Worm (Caenorhabditis elegans) whole organism, L4/young adult: ENCODE measurements around the gene gadr-2.

ENCODE experiments used
- W03F9.2 ChIP-seq: fragments of 150-350 bp; optimal IDR thresholded peaks from 2 replicates; lab custom pipeline; 2014; ENCODE audit warnings: missing biosample characterization, missing genetic modification characterization
- dao-5 ChIP-seq: sonication (generic microtip); optimal IDR thresholded peaks from 2 replicates; lab custom pipeline; 2016; ENCODE audit warnings: missing genotype, missing genetic modification characterization, moderate library complexity, missing compliant biosample characterization
- him-1 ChIP-seq: sonication (generic microtip); optimal IDR thresholded peaks from 2 replicates; lab custom pipeline; 2016; ENCODE audit warnings: missing genotype, missing genetic modification reagents, missing genetic modification characterization, missing compliant biosample characterization

gadr-2 gene

DNA sequence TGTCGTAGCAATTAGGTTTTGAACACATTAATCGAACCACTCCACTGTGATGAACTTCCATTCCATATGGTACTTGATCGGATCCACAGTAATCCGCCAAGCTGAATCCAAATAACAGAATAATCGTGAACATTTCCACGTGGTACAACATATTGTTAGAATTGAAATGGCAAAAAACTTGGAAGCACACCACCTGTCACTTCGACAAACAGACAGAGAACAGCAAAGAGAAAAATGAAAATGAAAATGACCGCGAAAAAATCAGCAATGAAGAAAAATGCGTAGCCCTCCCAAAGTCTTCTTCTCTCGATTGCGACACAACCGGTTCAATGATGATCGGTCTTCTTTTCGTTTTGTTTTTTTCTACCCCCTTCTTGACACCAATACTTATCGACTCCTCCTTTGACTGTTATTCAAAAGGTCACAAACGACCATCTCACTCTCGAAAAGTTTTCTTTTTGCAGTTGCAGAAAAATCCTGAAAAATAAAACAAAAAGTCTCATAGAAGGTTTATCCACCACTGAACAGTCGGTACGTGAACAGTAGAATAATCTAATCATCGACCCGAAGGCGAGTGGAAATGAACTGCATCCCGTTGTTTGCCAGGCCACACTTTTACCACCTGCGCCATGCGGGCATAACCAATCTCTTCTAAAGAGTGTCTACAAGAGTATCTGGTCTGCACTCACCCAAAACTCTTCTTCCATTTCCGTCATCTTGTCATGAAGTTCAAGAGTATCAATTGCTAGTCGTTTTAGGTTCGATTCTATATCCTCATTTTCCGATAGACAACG, 7.6 kb downstream of the gadr-2 start, which contains the start of gene wrt-3:
Gene wrt-3 (minus strand): TSS at position 322 of the 794 bp plus-strand sequence.
- TF ChIP-seq dao-5 (tag; lab: Kevin White, UChicago) (peak; percentile 88), him-1 (tag; lab: Kevin White, UChicago) (peak; percentile 36), W03F9.2 (tag; lab: Kevin White, UChicago) (no peak)

DNA sequence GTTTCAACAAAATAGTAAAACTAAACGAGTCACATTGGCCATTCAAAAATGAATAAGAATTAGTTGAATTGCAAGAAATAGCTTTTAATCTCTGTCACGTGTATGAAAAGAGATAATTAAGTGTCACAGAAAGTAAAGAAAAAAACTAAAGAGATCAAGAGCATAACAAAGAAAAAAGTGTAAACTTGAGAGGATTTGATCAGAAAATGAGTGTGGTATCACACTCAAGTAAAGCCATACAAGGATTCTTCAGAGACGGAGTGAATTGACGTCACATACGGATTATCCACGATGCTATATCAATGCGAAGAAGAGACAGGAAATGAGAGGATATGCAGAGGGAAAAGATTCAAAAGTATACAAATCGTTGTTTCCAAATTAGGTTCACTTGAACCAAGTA, 15.6 kb downstream of the gadr-2 start:
- TF ChIP-seq him-1 (tag; lab: Kevin White, UChicago) (no peak), W03F9.2 (tag; lab: Kevin White, UChicago) (no peak), dao-5 (tag; lab: Kevin White, UChicago) (no peak)

DNA sequence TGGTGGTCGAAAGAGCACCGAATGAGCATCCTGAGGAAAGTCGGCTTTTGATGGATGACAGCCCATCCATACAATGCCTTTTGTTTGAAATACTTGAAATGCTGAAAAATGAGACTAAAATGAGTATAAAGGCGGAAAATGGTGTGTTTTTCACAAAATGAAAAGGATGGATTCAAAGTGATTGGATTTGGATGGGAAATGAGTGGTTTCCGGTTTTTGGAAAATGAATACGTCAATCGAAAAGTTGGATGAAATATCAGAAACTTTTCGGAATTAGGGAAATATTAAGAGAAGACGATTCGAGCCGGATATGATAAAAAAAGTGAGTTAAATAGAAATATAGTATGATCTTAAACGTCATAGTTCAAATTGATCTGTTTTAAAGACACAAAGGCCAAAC, 17.5 kb downstream of the gadr-2 start, which contains the start of gene F38E11.6:
Gene F38E11.6 (minus strand): TSS at position 101 of the 400 bp plus-strand sequence.
- TF ChIP-seq W03F9.2 (tag; lab: Kevin White, UChicago) = no peak
- TF ChIP-seq dao-5 (tag; lab: Kevin White, UChicago) = no peak
- no peak for TF ChIP-seq him-1 (tag; lab: Kevin White, UChicago)

DNA sequence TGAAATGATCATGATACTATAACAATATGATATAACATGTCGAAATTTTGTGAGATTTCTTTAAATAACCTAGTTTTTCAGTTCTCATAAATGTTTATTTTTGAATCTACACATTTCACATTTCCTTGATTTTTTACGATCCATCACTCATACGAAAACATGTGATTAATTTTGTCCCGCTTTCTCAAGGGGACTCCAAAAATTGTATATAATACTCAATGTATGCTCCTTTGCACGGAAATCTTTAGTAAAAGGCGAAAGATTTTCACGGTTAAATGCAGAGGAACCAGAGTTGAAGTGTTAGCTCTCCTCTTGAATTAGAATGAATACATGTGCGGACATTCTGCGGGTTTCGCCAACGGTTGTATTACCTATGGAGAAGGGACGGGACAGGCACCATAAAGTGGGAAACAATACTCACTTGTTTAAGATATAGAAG, 20.6 kb downstream of the gadr-2 start:
- TF ChIP-seq dao-5 (tag; lab: Kevin White, UChicago) = no peak
- TF ChIP-seq W03F9.2 (tag; lab: Kevin White, UChicago) = no peak
- no peak for TF ChIP-seq him-1 (tag; lab: Kevin White, UChicago)

DNA sequence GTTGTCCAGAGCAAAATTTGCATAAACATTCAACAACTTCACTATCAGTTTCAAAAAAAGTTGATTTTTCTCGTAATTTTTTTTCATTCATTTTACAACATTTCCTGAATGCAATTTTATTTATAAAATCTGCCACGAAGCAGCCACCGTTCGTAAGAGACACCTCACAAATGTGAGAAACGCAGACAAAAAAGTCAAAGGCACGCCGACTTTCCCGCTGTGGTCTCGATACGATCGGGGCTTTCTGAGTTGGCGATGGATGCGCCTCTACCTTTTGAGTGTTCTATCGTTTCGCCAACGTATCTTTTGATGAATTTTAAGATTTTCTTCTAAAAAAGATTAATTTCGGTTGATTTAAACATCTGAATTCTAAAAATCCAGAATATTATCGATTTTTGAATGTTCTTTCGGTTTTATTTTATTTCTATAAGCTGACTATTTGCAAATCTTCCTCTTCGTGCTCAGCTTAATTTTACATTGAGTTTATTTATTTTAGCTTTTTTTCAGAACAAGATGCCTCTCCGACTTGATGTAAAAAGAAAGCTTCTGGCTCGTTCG, 25.6 kb downstream of the gadr-2 start, which contains the start of gene copb-2:
Gene copb-2 (plus strand): TSS at position 508 of the 558 bp plus-strand sequence.
- TF ChIP-seq him-1 (tag; lab: Kevin White, UChicago) = no peak
- TF ChIP-seq W03F9.2 (tag; lab: Kevin White, UChicago) = no peak
- no peak for TF ChIP-seq dao-5 (tag; lab: Kevin White, UChicago)

DNA sequence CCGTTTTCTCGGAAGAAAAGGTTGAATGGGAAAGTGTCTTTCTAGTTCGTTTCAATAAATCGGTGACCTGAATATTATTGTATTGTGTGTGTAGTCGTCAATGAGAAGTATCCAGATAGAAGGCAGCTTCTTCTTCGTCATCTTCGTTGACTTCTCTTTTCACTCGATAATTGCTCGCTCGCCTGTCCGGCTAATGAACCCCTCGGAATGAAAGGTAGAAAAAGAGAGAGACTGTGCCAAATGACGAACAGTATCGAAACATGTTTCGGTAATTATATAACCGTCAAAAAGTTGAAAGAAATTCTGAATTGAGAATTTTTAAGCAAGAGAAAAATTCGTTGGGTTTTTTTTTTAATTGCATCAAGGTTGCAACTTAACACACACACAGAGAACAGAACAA, 27.5 kb downstream of the gadr-2 start, which contains the start of gene cutl-17:
Gene cutl-17 (minus strand): TSS at position 101 of the 400 bp plus-strand sequence.
- TF ChIP-seq W03F9.2 (tag; lab: Kevin White, UChicago) (no peak), him-1 (tag; lab: Kevin White, UChicago) (no peak), dao-5 (tag; lab: Kevin White, UChicago) (no peak)

DNA sequence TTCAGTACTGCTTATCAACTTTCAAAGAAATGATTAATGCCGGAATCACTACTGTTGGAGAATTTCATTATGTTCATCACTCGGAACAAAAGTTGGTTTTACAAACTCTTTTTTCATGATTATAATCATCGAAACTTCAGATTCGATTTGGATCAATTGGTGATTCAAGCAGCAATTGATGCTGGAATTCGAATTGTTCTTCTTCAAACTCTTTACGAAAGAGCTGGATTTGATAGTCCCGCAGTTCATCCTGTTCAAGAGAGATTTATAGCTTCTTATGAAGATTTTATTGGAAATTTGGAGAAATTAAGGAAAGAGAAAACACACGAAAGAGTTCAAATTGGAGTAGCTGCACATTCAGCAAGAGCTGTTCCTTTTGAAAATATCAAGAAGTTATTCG, 33.1 kb downstream of the gadr-2 start:
- TF ChIP-seq him-1 (tag; lab: Kevin White, UChicago) (no peak), W03F9.2 (tag; lab: Kevin White, UChicago) (no peak), dao-5 (tag; lab: Kevin White, UChicago) (no peak)

DNA sequence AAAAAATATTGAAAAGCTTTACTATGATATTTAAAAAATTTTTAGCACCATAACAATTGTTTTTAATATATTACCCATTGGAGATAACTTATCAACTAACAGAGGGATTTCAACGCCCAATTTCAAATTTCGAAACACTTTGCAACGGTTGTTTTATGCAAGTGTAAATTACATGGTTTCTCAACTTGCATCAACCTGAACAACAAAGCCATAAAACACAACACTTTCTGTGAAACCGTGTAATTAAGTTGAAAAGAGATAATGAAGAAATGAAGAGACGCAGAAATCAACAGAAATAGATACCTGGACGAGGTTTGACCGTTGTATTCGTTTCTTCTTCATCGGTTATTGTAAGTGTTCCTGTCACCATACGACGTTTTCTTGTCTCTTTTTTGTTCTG, 34.6 kb downstream of the gadr-2 start, which contains the start of gene cpin-1:
Gene cpin-1 (plus strand): TSS at position 301 of the 400 bp plus-strand sequence.
- TF ChIP-seq dao-5 (tag; lab: Kevin White, UChicago) (no peak), W03F9.2 (tag; lab: Kevin White, UChicago) (no peak), him-1 (tag; lab: Kevin White, UChicago) (no peak)

DNA sequence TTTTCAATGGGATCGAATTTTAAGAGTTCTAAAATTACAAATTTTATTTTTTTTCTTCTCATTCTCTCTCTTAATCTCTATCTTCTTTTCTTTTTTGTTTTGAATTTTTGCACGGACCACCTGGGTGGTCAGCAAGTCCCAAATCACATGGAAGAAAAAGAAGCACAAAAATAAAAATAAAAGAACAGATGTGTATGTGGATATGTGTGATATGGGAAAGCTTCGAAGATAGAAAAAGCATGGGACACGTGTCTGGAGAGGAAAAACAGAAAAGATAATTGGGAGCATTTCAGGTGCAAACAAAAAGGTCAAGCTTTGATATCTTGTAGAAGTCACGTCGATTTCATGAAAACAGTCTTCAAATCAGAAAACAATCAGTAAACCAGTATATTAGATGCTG, 37.7 kb downstream of the gadr-2 start, which contains the start of gene hsp-12.6:
Gene hsp-12.6 (minus strand): TSS at position 20 of the 400 bp plus-strand sequence.
- TF ChIP-seq W03F9.2 (tag; lab: Kevin White, UChicago) = no peak
- no peak for TF ChIP-seq dao-5 (tag; lab: Kevin White, UChicago)
- no peak for TF ChIP-seq him-1 (tag; lab: Kevin White, UChicago)

DNA sequence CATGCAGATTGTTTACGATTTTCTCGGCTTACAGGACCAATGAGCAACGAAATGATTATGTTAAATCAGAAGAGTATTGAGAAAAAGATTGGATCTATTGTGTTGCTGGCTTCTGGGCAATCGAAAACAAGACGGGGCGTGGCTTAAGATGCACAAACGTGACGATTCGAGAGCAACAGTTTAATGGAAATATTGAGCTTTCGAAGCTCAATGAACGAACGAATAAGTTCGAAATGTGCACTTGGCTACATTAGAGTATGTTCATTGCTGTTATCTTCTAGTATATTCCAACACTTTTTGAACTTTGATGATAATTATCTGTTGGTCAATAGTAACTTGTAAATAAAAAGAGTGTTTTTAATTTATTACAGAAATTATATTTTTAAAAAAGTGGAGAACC, 39.5 kb downstream of the gadr-2 start, which contains the start of gene hsp-12.3:
Gene hsp-12.3 (minus strand): TSS at position 101 of the 400 bp plus-strand sequence.
- TF ChIP-seq him-1 (tag; lab: Kevin White, UChicago) (no peak), W03F9.2 (tag; lab: Kevin White, UChicago) (no peak), dao-5 (tag; lab: Kevin White, UChicago) (no peak)

DNA sequence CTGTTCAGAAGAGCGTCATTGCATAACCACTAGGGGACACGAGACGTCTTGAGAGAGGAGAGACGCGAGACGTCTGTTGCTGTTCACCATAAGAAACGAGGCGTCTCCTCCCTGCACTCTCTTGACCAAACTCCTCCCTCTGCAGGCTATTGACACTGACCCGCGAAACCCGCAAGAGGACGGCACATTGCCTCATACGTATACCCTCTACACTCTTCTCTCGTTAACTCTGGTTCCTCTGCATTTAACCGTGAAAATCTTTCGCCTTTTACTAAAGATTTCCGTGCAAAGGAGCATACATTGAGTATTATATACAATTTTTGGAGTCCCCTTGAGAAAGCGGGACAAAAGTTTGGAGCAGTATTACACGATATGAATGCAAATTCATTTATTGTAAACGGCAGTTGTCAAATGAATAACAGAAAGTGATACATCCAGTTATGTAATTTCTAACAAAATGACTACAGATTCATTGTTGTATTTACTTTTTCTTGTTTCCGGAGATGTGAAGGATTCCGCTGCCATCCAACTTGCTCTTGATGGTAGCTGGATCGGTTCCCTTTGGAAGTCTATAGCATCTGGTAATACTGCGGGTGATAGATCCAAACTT, 40.4 kb downstream of the gadr-2 start:
- TF ChIP-seq dao-5 (tag; lab: Kevin White, UChicago) = no peak
- peak; percentile 78 for TF ChIP-seq him-1 (tag; lab: Kevin White, UChicago)
- TF ChIP-seq W03F9.2 (tag; lab: Kevin White, UChicago) = peak; percentile 87

DNA sequence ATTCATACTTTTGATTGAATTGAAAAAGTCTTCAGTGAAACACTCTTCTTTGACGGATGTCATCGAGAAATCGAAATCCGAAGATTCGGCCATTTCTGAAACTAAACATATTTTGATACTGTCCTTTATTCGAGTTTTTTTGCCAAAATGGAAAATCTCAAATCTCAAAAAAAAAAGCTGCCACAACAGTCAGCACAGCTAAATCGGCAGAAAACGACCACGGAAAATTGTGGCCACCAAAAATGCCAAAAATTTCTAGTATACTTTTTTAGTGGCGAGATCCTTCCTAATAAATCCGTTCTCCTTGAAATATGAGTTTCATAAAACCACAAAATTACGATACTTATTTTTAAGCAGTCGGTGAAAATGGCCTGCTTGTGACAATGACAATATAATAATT, 41.0 kb downstream of the gadr-2 start, which contains the start of gene F38E11.9:
Gene F38E11.9 (minus strand): TSS at position 101 of the 400 bp plus-strand sequence.
- no peak for TF ChIP-seq W03F9.2 (tag; lab: Kevin White, UChicago)
- no peak for TF ChIP-seq dao-5 (tag; lab: Kevin White, UChicago)
- TF ChIP-seq him-1 (tag; lab: Kevin White, UChicago) = no peak
